Worm (Caenorhabditis elegans): ENCODE data around the gene fbxa-80.

ce11 chrIII:1271378-1271926 is 43.6 kb downstream of the fbxa-80 start, which contains the start of gene fbxa-31:
- TF ChIP-seq flt-1 (GFP tag; IDR thresholded peaks at IDR 0.05) (no peak), med-1 (GFP tag; optimal IDR thresholded peaks at IDR 0.05; ENCODE audit: insufficient read depth) (no peak), ref-1 (GFP tag; conservative IDR thresholded peaks at IDR 0.05) (no peak), cog-1 (tag; optimal IDR thresholded peaks at IDR 0.05) (no peak), ztf-29 (GFP tag; IDR thresholded peaks at IDR 0.05) (no peak), T22C8.4 (GFP tag; IDR thresholded peaks at IDR 0.05) (no peak), ztf-23 (GFP tag; IDR thresholded peaks at IDR 0.05) (no peak), tab-1 (GFP tag; IDR thresholded peaks at IDR 0.05) (no peak), klf-2 (GFP tag; conservative IDR thresholded peaks at IDR 0.05) (no peak)
